Fruit fly (Drosophila melanogaster) whole organism, embryonic: ENCODE results near the gene CG46307.

Source experiments
- Atf3 ChIP-seq: fragments of 200-800 bp; sonication (Bioruptor generic); optimal IDR thresholded peaks from 3 replicates; lab custom pipeline; 2016; ENCODE audit warnings: missing biosample characterization, missing genetic modification characterization
- Bgb ChIP-seq: fragments of 200-800 bp; sonication (Bioruptor generic); IDR thresholded peaks from 2 replicates; pipeline ENCODE4 v1.3.6; 2022; ENCODE audit warnings: missing biosample characterization, missing genetic modification characterization; ENCODE audit not compliant: partially characterized antibody
- CG10267 ChIP-seq: fragments of 200-800 bp; sonication (Bioruptor generic); optimal IDR thresholded peaks from 2 replicates; lab custom pipeline; 2018; ENCODE audit warnings: missing biosample characterization, mild to moderate bottlenecking, missing genetic modification characterization, moderate library complexity
- CG10979 ChIP-seq: fragments of 200-800 bp; sonication (Bioruptor generic); optimal IDR thresholded peaks from 2 replicates; lab custom pipeline; 2018; ENCODE audit warnings: missing biosample characterization, mild to moderate bottlenecking, missing genetic modification characterization, moderate library complexity
- CG13424 ChIP-seq: fragments of 200-800 bp; sonication (Bioruptor generic); optimal IDR thresholded peaks from 2 replicates; lab custom pipeline; 2019; ENCODE audit warnings: missing biosample characterization, mild to moderate bottlenecking, missing genetic modification characterization, moderate library complexity
- CG13624 ChIP-seq: fragments of 200-800 bp; sonication (Bioruptor generic); optimal IDR thresholded peaks from 2 replicates; lab custom pipeline; 2016; ENCODE audit warnings: missing biosample characterization, missing genetic modification characterization
- CG14710 ChIP-seq: fragments of 200-800 bp; sonication (Bioruptor generic); optimal IDR thresholded peaks from 3 replicates; lab custom pipeline; 2019; ENCODE audit warnings: missing biosample characterization, mild to moderate bottlenecking, missing genetic modification characterization, moderate library complexity
- CG1603 ChIP-seq: fragments of 200-800 bp; sonication (Bioruptor generic); optimal IDR thresholded peaks from 2 replicates; lab custom pipeline; 2019; ENCODE audit warnings: missing biosample characterization, mild to moderate bottlenecking, missing genetic modification characterization, moderate library complexity
- CG18011 ChIP-seq: fragments of 200-800 bp; sonication (Bioruptor generic); optimal IDR thresholded peaks from 2 replicates; lab custom pipeline; 2017; ENCODE audit warnings: missing biosample characterization, missing genetic modification characterization, mild to moderate bottlenecking, moderate library complexity, missing genotype
- CG18599 ChIP-seq: fragments of 200-800 bp; sonication (Bioruptor generic); optimal IDR thresholded peaks from 3 replicates; lab custom pipeline; 2017; ENCODE audit warnings: missing biosample characterization, missing genetic modification characterization, mild to moderate bottlenecking, moderate library complexity, missing genetic modification reagents
- CG2875 ChIP-seq: fragments of 200-800 bp; sonication (Bioruptor generic); optimal IDR thresholded peaks from 2 replicates; lab custom pipeline; 2017; ENCODE audit warnings: missing biosample characterization, mild to moderate bottlenecking, missing genetic modification characterization, missing genetic modification reagents
- CG2889 ChIP-seq: fragments of 200-800 bp; sonication (Bioruptor generic); IDR thresholded peaks from 3 replicates; pipeline ENCODE4 v1.3.6; 2022; ENCODE audit warnings: missing biosample characterization, missing genetic modification characterization
- CG33213 ChIP-seq: fragments of 200-800 bp; sonication (Bioruptor generic); optimal IDR thresholded peaks from 3 replicates; lab custom pipeline; 2016; ENCODE audit warnings: missing biosample characterization, missing genetic modification characterization
- CG34422 ChIP-seq: fragments of 200-800 bp; sonication (Bioruptor generic); IDR thresholded peaks from 3 replicates; pipeline ENCODE4 v1.3.6; 2022; ENCODE audit warnings: missing biosample characterization, missing genetic modification characterization
- CG4282 ChIP-seq: fragments of 200-800 bp; sonication (Bioruptor generic); optimal IDR thresholded peaks from 2 replicates; lab custom pipeline; 2016; ENCODE audit warnings: missing biosample characterization, missing genetic modification characterization
- CG7928 ChIP-seq: fragments of 200-800 bp; sonication (Bioruptor generic); optimal IDR thresholded peaks from 2 replicates; lab custom pipeline; 2017; ENCODE audit warnings: missing biosample characterization, mild to moderate bottlenecking, missing genetic modification characterization
- Dp ChIP-seq: fragments of 200-800 bp; sonication (Bioruptor generic); optimal IDR thresholded peaks from 2 replicates; lab custom pipeline; 2018; ENCODE audit warnings: missing biosample characterization, mild to moderate bottlenecking, missing genetic modification characterization, moderate library complexity
- Dref ChIP-seq: fragments of 200-800 bp; sonication (Bioruptor generic); IDR thresholded peaks from 2 replicates; pipeline ENCODE4 v1.3.6; 2022; ENCODE audit warnings: missing biosample characterization, missing genetic modification characterization
- Fer1 ChIP-seq: fragments of 200-800 bp; sonication (Bioruptor generic); optimal IDR thresholded peaks from 2 replicates; lab custom pipeline; 2017; ENCODE audit warnings: missing biosample characterization, mild to moderate bottlenecking, missing genetic modification characterization
- Hand ChIP-seq: fragments of 200-800 bp; sonication (Bioruptor generic); optimal IDR thresholded peaks from 2 replicates; lab custom pipeline; 2017; ENCODE audit warnings: mild to moderate bottlenecking, missing biosample characterization, missing genetic modification reagents, missing genetic modification characterization
- Hr78 ChIP-seq, 2 experiments: fragments of 200-800 bp in 1 of 2; fragments of >200 bp in 1 of 2; sonication (Bioruptor generic) in 1 of 2; optimal IDR thresholded peaks; 2 replicates each; lab custom pipeline; 2017 to 2019; ENCODE audit warnings: missing biosample characterization in 2 of 2, missing genetic modification characterization in 2 of 2, mild to moderate bottlenecking in 1 of 2, moderate library complexity in 1 of 2
- Kr ChIP-seq: fragments of 200-800 bp; sonication (Bioruptor generic); optimal IDR thresholded peaks from 2 replicates; lab custom pipeline; 2017; ENCODE audit warnings: missing biosample characterization, mild to moderate bottlenecking, missing genetic modification characterization
- Mad ChIP-seq: fragments of 200-800 bp; sonication (Bioruptor generic); optimal IDR thresholded peaks from 2 replicates; lab custom pipeline; 2016; ENCODE audit warnings: missing biosample characterization, missing genetic modification characterization
- Mes4 ChIP-seq: fragments of 200-800 bp; sonication (Bioruptor generic); optimal IDR thresholded peaks from 2 replicates; lab custom pipeline; 2016; ENCODE audit warnings: missing biosample characterization, missing genetic modification characterization
- Myb ChIP-seq: fragments of 200-800 bp; sonication (Bioruptor generic); optimal IDR thresholded peaks from 2 replicates; lab custom pipeline; 2016; ENCODE audit warnings: missing biosample characterization, missing genetic modification characterization
- NfI ChIP-seq: fragments of 200-800 bp; sonication (Bioruptor generic); optimal IDR thresholded peaks from 3 replicates; lab custom pipeline; 2018; ENCODE audit warnings: missing biosample characterization, mild to moderate bottlenecking, missing genetic modification characterization, moderate library complexity
- Ravus ChIP-seq: fragments of 200-800 bp; sonication (Bioruptor generic); IDR thresholded peaks from 2 replicates; pipeline ENCODE4 v1.3.6; 2022; ENCODE audit warnings: missing biosample characterization, missing genetic modification characterization
- Side ChIP-seq: fragments of 200-800 bp; sonication (Bioruptor generic); optimal IDR thresholded peaks from 2 replicates; lab custom pipeline; 2016; ENCODE audit warnings: missing biosample characterization, missing genetic modification characterization
- Vsx1 ChIP-seq: fragments of 200-800 bp; sonication (Bioruptor generic); optimal IDR thresholded peaks from 2 replicates; lab custom pipeline; 2017; ENCODE audit warnings: missing biosample characterization, mild to moderate bottlenecking, missing genetic modification characterization, missing genetic modification reagents
- ara ChIP-seq: fragments of 200-800 bp; sonication (Bioruptor generic); IDR thresholded peaks from 2 replicates; pipeline ENCODE4 v1.3.6; 2022; ENCODE audit warnings: missing biosample characterization, missing genetic modification characterization
- ash1 ChIP-seq: fragments of 200-800 bp; sonication (Bioruptor generic); optimal IDR thresholded peaks from 2 replicates; lab custom pipeline; 2018; ENCODE audit warnings: missing biosample characterization, mild to moderate bottlenecking, missing genetic modification characterization
- bab2 ChIP-seq: fragments of 200-800 bp; sonication (Bioruptor generic); optimal IDR thresholded peaks from 2 replicates; lab custom pipeline; 2016; ENCODE audit warnings: missing biosample characterization, missing genetic modification characterization
- chn ChIP-seq: fragments of 200-800 bp; sonication (Bioruptor generic); optimal IDR thresholded peaks from 2 replicates; lab custom pipeline; 2016; ENCODE audit warnings: missing biosample characterization, missing genetic modification characterization
- croc ChIP-seq: fragments of 200-800 bp; sonication (Bioruptor generic); conservative IDR thresholded peaks from 3 replicates; pipeline ENCODE4 v1.3.6; 2022; ENCODE audit warnings: missing biosample characterization, missing genetic modification characterization
- da ChIP-seq: fragments of 200-800 bp; sonication (Bioruptor generic); optimal IDR thresholded peaks from 2 replicates; lab custom pipeline; 2016; ENCODE audit warnings: missing biosample characterization, missing genetic modification characterization
- lov ChIP-seq, 2 experiments: fragments of 200-800 bp in 1 of 2; fragments of >200 bp in 1 of 2; sonication (Bioruptor generic) in 1 of 2; IDR thresholded peaks in 1 of 2; optimal IDR thresholded peaks in 1 of 2; 2 replicates in 1 of 2; 3 replicates in 1 of 2; pipeline versions ENCODE4 v1.3.6 to Lab custom; 2017 to 2022; ENCODE audit warnings: missing biosample characterization in 1 of 2, missing genetic modification characterization in 1 of 2
- nerfin-1 ChIP-seq: fragments of 200-800 bp; sonication (Bioruptor generic); optimal IDR thresholded peaks from 3 replicates; lab custom pipeline; 2019; ENCODE audit warnings: missing biosample characterization, mild to moderate bottlenecking, missing genetic modification characterization, moderate library complexity
- nom ChIP-seq: fragments of 200-800 bp; sonication (Bioruptor generic); optimal IDR thresholded peaks from 2 replicates; lab custom pipeline; 2017; ENCODE audit warnings: missing biosample characterization, missing genetic modification characterization, mild to moderate bottlenecking, moderate library complexity, missing genetic modification reagents
- pzg ChIP-seq: fragments of 200-800 bp; sonication (Bioruptor generic); optimal IDR thresholded peaks from 3 replicates; lab custom pipeline; 2018; ENCODE audit warnings: missing biosample characterization, mild to moderate bottlenecking, missing genetic modification characterization, moderate library complexity
- row ChIP-seq: fragments of 200-800 bp; sonication (Bioruptor generic); IDR thresholded peaks from 3 replicates; pipeline ENCODE4 v1.3.6; 2022; ENCODE audit warnings: missing biosample characterization, missing genetic modification characterization
- sd ChIP-seq: fragments of 200-800 bp; sonication (Bioruptor generic); optimal IDR thresholded peaks from 3 replicates; lab custom pipeline; 2018; ENCODE audit warnings: missing biosample characterization, mild to moderate bottlenecking, missing genetic modification characterization, moderate library complexity
- shn ChIP-seq: fragments of 200-800 bp; sonication (Bioruptor generic); optimal IDR thresholded peaks from 3 replicates; lab custom pipeline; 2016; ENCODE audit warnings: missing biosample characterization, missing genetic modification characterization
- stwl ChIP-seq: fragments of 200-800 bp; sonication (Bioruptor generic); optimal IDR thresholded peaks from 3 replicates; lab custom pipeline; 2018; ENCODE audit warnings: missing biosample characterization, mild to moderate bottlenecking, missing genetic modification characterization, moderate library complexity
- trem ChIP-seq: fragments of 200-800 bp; optimal IDR thresholded peaks from 3 replicates; lab custom pipeline; 2019; ENCODE audit warnings: missing biosample characterization, mild to moderate bottlenecking, missing genetic modification characterization, moderate library complexity
- unpg ChIP-seq: fragments of 200-800 bp; sonication (Bioruptor generic); optimal IDR thresholded peaks from 3 replicates; lab custom pipeline; 2018; ENCODE audit warnings: missing biosample characterization, mild to moderate bottlenecking, missing genetic modification characterization, moderate library complexity
- zen2 ChIP-seq: fragments of 200-800 bp; sonication (Bioruptor generic); IDR thresholded peaks from 3 replicates; pipeline ENCODE4 v1.3.6; 2022; ENCODE audit warnings: missing biosample characterization, missing genetic modification characterization; ENCODE audit not compliant: partially characterized antibody

The CG46307 gene

DNA sequence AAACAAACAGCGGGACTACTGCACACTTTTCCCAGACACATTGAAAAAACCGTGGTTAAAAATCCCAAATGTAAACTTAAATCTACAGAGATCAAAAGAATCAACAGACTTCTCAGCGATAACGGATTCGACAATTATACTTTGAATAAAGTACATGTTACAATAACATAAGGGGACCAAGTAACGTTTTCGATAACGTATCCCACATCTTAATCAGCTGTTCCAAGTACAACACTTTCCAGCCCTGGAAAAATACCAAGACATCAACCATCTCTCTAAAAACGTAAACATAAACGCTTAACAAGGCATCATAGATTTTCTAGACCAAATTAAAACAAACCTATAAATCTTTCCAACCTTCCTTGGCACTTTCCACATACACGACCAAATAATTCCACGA lies 49.5 kb downstream of the CG46307 start (continued):
- TF ChIP-seq lov (optimal IDR thresholded peaks at IDR 0.05; lab: Kevin White, UChicago) (no peak), lov (GFP tag; IDR thresholded peaks at IDR 0.05; lab: Robert Waterston, UW) (no peak), nerfin-1 (tag; lab: Kevin White, UChicago) (peak; percentile 78), CG18011 (GFP tag; lab: Kevin White, UChicago) (no peak), stwl (tag; lab: Kevin White, UChicago) (peak; percentile 78), CG13424 (tag; lab: Kevin White, UChicago) (no peak), pzg (peak; percentile 79), Hr78 (GFP tag; optimal IDR thresholded peaks at IDR 0.05; lab: Kevin White, UChicago) (no peak), Myb (GFP tag; lab: Kevin White, UChicago) (peak; percentile 78), ara (no peak), CG1603 (tag; lab: Kevin White, UChicago) (peak; percentile 43), CG10267 (peak; percentile 23), shn (GFP tag; lab: Kevin White, UChicago) (no peak), sd (tag; lab: Kevin White, UChicago) (no peak), unpg (GFP tag; lab: Kevin White, UChicago) (no peak), Hand (GFP tag; lab: Kevin White, UChicago) (no peak), Dref (GFP tag; lab: Robert Waterston, UW) (peak; percentile 52), CG7928 (GFP tag; lab: Kevin White, UChicago) (peak; percentile 94), row (0 out of 3 replicates have a peak, but pooled peaks have one; percentile 34), CG10979 (tag; lab: Kevin White, UChicago) (peak; percentile 27)

DNA sequence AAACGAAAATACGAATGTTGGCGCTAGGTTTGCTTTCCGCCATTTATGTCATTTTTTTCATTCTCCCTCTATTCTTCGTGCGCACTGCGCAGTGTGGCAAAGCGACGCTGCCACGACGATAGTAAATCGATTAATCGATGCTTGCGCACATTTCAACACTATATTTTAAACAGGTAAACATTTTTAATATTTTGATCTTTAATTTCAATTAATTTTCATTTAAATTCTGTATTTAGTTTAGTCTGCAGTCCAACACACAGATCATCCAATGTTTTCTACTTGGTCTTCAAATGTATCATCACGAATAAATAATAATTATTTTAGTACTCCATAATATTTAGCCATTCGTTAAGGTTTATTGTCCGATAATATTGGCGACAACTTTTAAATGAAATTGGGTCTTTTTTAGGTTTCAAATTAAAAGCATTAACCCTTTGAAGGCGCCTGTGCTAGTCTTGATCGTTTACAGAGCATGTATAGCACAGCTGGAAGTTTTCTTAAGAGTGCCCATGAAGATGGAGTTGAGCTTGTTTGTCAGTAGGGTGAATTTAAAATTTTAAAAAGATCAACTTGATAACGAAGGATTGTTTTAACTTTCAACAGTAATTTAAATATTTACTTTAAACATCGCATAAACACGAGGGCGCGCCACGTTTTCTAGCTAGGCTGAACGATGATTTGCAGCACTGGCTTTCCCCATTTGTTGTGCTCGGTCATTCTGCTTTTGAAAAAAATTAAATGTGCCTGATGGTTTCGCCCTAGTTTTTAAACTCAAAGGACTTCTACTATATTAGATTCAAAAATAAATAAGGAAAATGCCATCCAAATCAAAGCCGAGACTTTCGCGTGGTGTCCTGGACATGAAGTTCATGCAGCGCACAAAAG lies 52.0 kb downstream of the CG46307 start, which contains the start of the genes Mpp6 and E2f2:
Mpp6 (plus strand) TSS at position 133 of the 885 bp plus-strand sequence.
E2f2 (minus strand) TSS at position 594 of the 885 bp plus-strand sequence.
- TF ChIP-seq CG10979 (tag; lab: Kevin White, UChicago) (no peak), Ravus (GFP tag; lab: Robert Waterston, UW) (no peak), bab2 (GFP tag; lab: Kevin White, UChicago) (peak; percentile 18), ara (no peak), CG13624 (GFP tag; lab: Kevin White, UChicago) (peak; percentile 64), Mad (GFP tag; lab: Kevin White, UChicago) (peak; percentile 23), da (GFP tag; lab: Kevin White, UChicago) (no peak), Mes4 (GFP tag; lab: Kevin White, UChicago) (no peak), Vsx1 (no peak), CG33213 (no peak), chn (GFP tag; lab: Kevin White, UChicago) (no peak), CG14710 (tag; lab: Kevin White, UChicago) (peak; percentile 56), row (peak; percentile 53), zen2 (GFP tag; lab: Robert Waterston, UW) (peak; percentile 83), CG2889 (GFP tag; lab: Robert Waterston, UW) (no peak), trem (tag; lab: Kevin White, UChicago) (peak; percentile 33), Dp (peak; percentile 79), CG2875 (GFP tag; lab: Kevin White, UChicago) (no peak), Side (GFP tag; lab: Kevin White, UChicago) (no peak), croc (GFP tag; lab: Robert Waterston, UW) (no peak), Fer1 (GFP tag; lab: Kevin White, UChicago) (peak; percentile 21), NfI (GFP tag; lab: Kevin White, UChicago) (peak; percentile 57), ash1 (no peak), Atf3 (GFP tag; lab: Kevin White, UChicago) (no peak), Bgb (GFP tag; lab: Robert Waterston, UW) (peak; percentile 89), CG34422 (GFP tag; lab: Robert Waterston, UW) (no peak), CG18599 (GFP tag; lab: Kevin White, UChicago) (peak; percentile 50), Kr (GFP tag; lab: Kevin White, UChicago) (no peak), CG4282 (GFP tag; lab: Kevin White, UChicago) (no peak), nom (GFP tag; lab: Kevin White, UChicago) (peak; percentile 11)
